Worm (Caenorhabditis elegans) whole organism, late embryonic: ENCODE results near the gene C33F10.4.

Experiments used
- C08G9.2 ChIP-seq: sonication (generic microtip); optimal IDR thresholded peaks from 2 replicates; lab custom pipeline; 2016; ENCODE audit warnings: mild to moderate bottlenecking, missing genetic modification characterization, moderate library complexity, missing compliant biosample characterization
- F13H6.1 ChIP-seq: sonication (generic microtip); optimal IDR thresholded peaks from 2 replicates; lab custom pipeline; 2016; ENCODE audit warnings: missing genetic modification characterization, missing compliant biosample characterization
- K09A11.1 ChIP-seq: sonication (generic microtip); optimal IDR thresholded peaks from 2 replicates; lab custom pipeline; 2017; ENCODE audit warnings: antibody characterized with exemption, mild to moderate bottlenecking, missing genetic modification characterization, missing compliant biosample characterization; ENCODE audit not compliant: insufficient read depth
- ahr-1 ChIP-seq: sonication (generic microtip); optimal IDR thresholded peaks from 2 replicates; lab custom pipeline; 2016; ENCODE audit warnings: missing genetic modification characterization, missing compliant biosample characterization
- ceh-14 ChIP-seq: sonication (generic microtip); optimal IDR thresholded peaks from 2 replicates; lab custom pipeline; 2016; ENCODE audit warnings: missing genotype, missing genetic modification characterization, missing compliant biosample characterization
- ceh-19 ChIP-seq: fragments of 200-800 bp; sonication (Bioruptor generic); optimal IDR thresholded peaks from 2 replicates; lab custom pipeline; 2018; ENCODE audit warnings: mild to moderate bottlenecking, missing genetic modification characterization, missing compliant biosample characterization
- ceh-2 ChIP-seq: sonication (generic microtip); optimal IDR thresholded peaks from 2 replicates; lab custom pipeline; 2016; ENCODE audit warnings: missing genotype, missing genetic modification characterization, missing compliant biosample characterization
- ceh-24 ChIP-seq: sonication (generic microtip); optimal IDR thresholded peaks from 2 replicates; lab custom pipeline; 2016; ENCODE audit warnings: mild to moderate bottlenecking, missing genetic modification characterization, missing compliant biosample characterization
- ceh-30 ChIP-seq: fragments of 150-350 bp; optimal IDR thresholded peaks from 2 replicates; lab custom pipeline; 2014; ENCODE audit warnings: missing biosample characterization, missing genetic modification characterization
- ceh-31 ChIP-seq: sonication (generic microtip); optimal IDR thresholded peaks from 2 replicates; lab custom pipeline; 2016; ENCODE audit warnings: missing genetic modification characterization, missing compliant biosample characterization
- ceh-45 ChIP-seq: fragments of 200-800 bp; sonication (Bioruptor generic); IDR thresholded peaks from 2 replicates; pipeline ENCODE4 v1.3.6; 2022; ENCODE audit warnings: missing genetic modification reagents, missing genetic modification characterization, missing compliant biosample characterization
- ceh-48 ChIP-seq: sonication (generic microtip); optimal IDR thresholded peaks from 2 replicates; lab custom pipeline; 2016; ENCODE audit warnings: missing genetic modification characterization, inconsistent platforms, missing compliant biosample characterization
- ceh-6 ChIP-seq: fragments of 200-800 bp; sonication (Bioruptor generic); optimal IDR thresholded peaks from 2 replicates; lab custom pipeline; 2018; ENCODE audit warnings: mild to moderate bottlenecking, missing genetic modification characterization, missing compliant biosample characterization
- che-1 ChIP-seq: sonication (generic microtip); optimal IDR thresholded peaks from 2 replicates; lab custom pipeline; 2016; ENCODE audit warnings: mild to moderate bottlenecking, missing genetic modification characterization, missing compliant biosample characterization
- elt-2 ChIP-seq: sonication (generic microtip); optimal IDR thresholded peaks from 2 replicates; lab custom pipeline; 2016; ENCODE audit warnings: missing genetic modification reagents, missing genetic modification characterization, missing compliant biosample characterization
- ets-4 ChIP-seq: sonication (generic microtip); optimal IDR thresholded peaks from 2 replicates; lab custom pipeline; 2016; ENCODE audit warnings: missing genetic modification characterization, missing compliant biosample characterization
- eyg-1 ChIP-seq: sonication (generic microtip); optimal IDR thresholded peaks from 2 replicates; lab custom pipeline; 2016; ENCODE audit warnings: missing genotype, missing genetic modification characterization, missing compliant biosample characterization
- fax-1 ChIP-seq: sonication (generic microtip); optimal IDR thresholded peaks from 2 replicates; lab custom pipeline; 2016; ENCODE audit warnings: missing genotype, missing genetic modification characterization, missing compliant biosample characterization
- fkh-6 ChIP-seq: sonication (generic microtip); optimal IDR thresholded peaks from 2 replicates; lab custom pipeline; 2016; ENCODE audit warnings: missing genetic modification characterization, missing compliant biosample characterization
- gmeb-2 ChIP-seq: sonication (generic microtip); optimal IDR thresholded peaks from 2 replicates; lab custom pipeline; 2016; ENCODE audit warnings: missing genetic modification characterization, inconsistent platforms, missing compliant biosample characterization
- hlh-13 ChIP-seq: fragments of 200-800 bp; sonication (Bioruptor generic); optimal IDR thresholded peaks from 2 replicates; lab custom pipeline; 2018; ENCODE audit warnings: mild to moderate bottlenecking, missing genetic modification characterization, missing compliant biosample characterization
- hlh-6 ChIP-seq: sonication (generic microtip); optimal IDR thresholded peaks from 2 replicates; lab custom pipeline; 2016; ENCODE audit warnings: missing genotype, missing genetic modification characterization, missing compliant biosample characterization
- hlh-8 ChIP-seq: sonication (generic microtip); optimal IDR thresholded peaks from 2 replicates; lab custom pipeline; 2016; ENCODE audit warnings: missing genotype, missing genetic modification characterization, missing compliant biosample characterization
- lim-6 ChIP-seq: sonication (generic microtip); optimal IDR thresholded peaks from 2 replicates; lab custom pipeline; 2016; ENCODE audit warnings: missing genetic modification characterization, missing compliant biosample characterization
- lin-11 ChIP-seq: fragments of 200-800 bp; sonication (Bioruptor generic); optimal IDR thresholded peaks from 2 replicates; lab custom pipeline; 2018; ENCODE audit warnings: mild to moderate bottlenecking, missing genetic modification characterization, missing compliant biosample characterization
- madf-2 ChIP-seq: sonication (generic microtip); optimal IDR thresholded peaks from 2 replicates; lab custom pipeline; 2017; ENCODE audit warnings: missing genetic modification characterization, missing compliant biosample characterization
- mec-3 ChIP-seq: sonication (generic microtip); optimal IDR thresholded peaks from 2 replicates; lab custom pipeline; 2016; ENCODE audit warnings: borderline replicate concordance, missing genetic modification characterization, missing compliant biosample characterization
- nhr-232 ChIP-seq: sonication (generic microtip); optimal IDR thresholded peaks from 2 replicates; lab custom pipeline; 2016; ENCODE audit warnings: missing genetic modification characterization, missing compliant biosample characterization
- npax-4 ChIP-seq: sonication (generic microtip); optimal IDR thresholded peaks from 2 replicates; lab custom pipeline; 2016; ENCODE audit warnings: missing genetic modification characterization, missing compliant biosample characterization
- pax-1 ChIP-seq: fragments of 150-350 bp; optimal IDR thresholded peaks from 2 replicates; lab custom pipeline; 2014; ENCODE audit warnings: missing biosample characterization, missing genetic modification characterization
- pha-2 ChIP-seq: sonication (generic microtip); optimal IDR thresholded peaks from 2 replicates; lab custom pipeline; 2017; ENCODE audit warnings: mild to moderate bottlenecking, missing genetic modification characterization, missing compliant biosample characterization
- pha-4 ChIP-seq: fragments of 150-350 bp; optimal IDR thresholded peaks from 2 replicates; lab custom pipeline; 2018; ENCODE audit warnings: missing biosample characterization, missing genetic modification reagents, missing genetic modification characterization
- pros-1 ChIP-seq: fragments of 150-350 bp; optimal IDR thresholded peaks from 2 replicates; lab custom pipeline; 2014; ENCODE audit warnings: missing biosample characterization, missing genetic modification reagents, missing genetic modification characterization
- ref-2 ChIP-seq: sonication (generic microtip); optimal IDR thresholded peaks from 2 replicates; lab custom pipeline; 2016; ENCODE audit warnings: missing genetic modification characterization, missing compliant biosample characterization
- rnt-1 ChIP-seq: sonication (generic microtip); optimal IDR thresholded peaks from 2 replicates; lab custom pipeline; 2016; ENCODE audit warnings: missing genetic modification characterization, missing compliant biosample characterization
- sdc-2 ChIP-seq: sonication (generic microtip); optimal IDR thresholded peaks from 2 replicates; lab custom pipeline; 2016; ENCODE audit warnings: missing genotype, missing genetic modification characterization, missing compliant biosample characterization
- sox-4 ChIP-seq: sonication (generic microtip); optimal IDR thresholded peaks from 2 replicates; lab custom pipeline; 2017; ENCODE audit warnings: mild to moderate bottlenecking, missing genetic modification characterization, inconsistent platforms, missing compliant biosample characterization
- tbx-2 ChIP-seq: sonication (generic microtip); optimal IDR thresholded peaks from 2 replicates; lab custom pipeline; 2016; ENCODE audit warnings: missing genetic modification characterization, missing compliant biosample characterization
- tbx-7 ChIP-seq: sonication (generic microtip); optimal IDR thresholded peaks from 2 replicates; lab custom pipeline; 2016; ENCODE audit warnings: missing genotype, missing genetic modification characterization, missing compliant biosample characterization
- ttx-3 ChIP-seq: sonication (generic microtip); optimal IDR thresholded peaks from 2 replicates; lab custom pipeline; 2016; ENCODE audit warnings: missing genetic modification reagents, missing genetic modification characterization, missing compliant biosample characterization
- unc-42 ChIP-seq: sonication (generic microtip); optimal IDR thresholded peaks from 2 replicates; lab custom pipeline; 2016; ENCODE audit warnings: missing genotype, missing genetic modification characterization, missing compliant biosample characterization
- ztf-16 ChIP-seq: sonication (generic microtip); optimal IDR thresholded peaks from 2 replicates; lab custom pipeline; 2017; ENCODE audit warnings: missing genetic modification characterization, missing compliant biosample characterization

C33F10.4 gene

DNA sequence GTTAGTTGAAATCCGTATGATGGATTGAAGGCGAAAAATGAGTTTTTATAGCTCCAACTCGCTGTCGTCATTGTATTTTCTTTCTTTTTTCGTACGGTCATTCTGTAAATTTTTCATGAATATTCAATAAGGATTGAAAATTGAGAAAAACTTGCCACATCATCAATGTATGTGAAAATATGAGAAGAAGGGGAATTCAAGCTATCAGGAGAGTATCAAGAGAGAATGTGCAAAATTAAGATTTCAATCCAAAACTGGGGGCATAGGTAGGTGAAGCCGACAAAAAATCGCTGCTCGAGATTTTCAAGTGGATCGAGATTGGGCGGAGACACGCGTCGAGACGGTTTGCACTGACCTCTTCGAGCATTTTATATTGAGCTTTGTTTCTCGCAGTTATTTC is 11.1 kb upstream of the C33F10.4 start, which contains the start of gene nep-12:
Gene nep-12, minus strand, starts transcription at position 101 of the 400 bp plus-strand sequence.
- TF ChIP-seq hlh-6 (tag; lab: Kevin White, UChicago) (no peak), tbx-2 (tag; lab: Kevin White, UChicago) (no peak)
- TF ChIP-seq, all 69 proteins: peak for 0

DNA sequence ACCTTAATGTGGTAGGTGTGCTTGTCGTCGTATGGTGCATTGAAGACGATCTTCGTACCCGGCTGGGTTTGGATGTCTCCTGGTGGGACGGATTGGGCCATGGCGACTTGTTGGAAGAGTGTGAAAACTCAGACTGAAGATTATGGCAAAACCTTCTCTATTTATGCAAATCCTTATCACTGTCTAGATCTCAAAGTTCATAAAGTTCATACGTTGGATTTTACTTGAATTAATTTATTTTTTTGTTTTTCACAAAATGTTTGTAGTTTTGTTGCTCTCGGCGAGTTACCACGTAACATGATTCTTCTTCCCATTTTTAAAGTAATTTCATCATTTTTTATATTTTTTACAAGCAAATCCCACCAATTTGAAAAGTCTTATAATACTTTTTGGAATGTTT is 9.4 kb upstream of the C33F10.4 start, which contains the start of gene msp-3:
Gene msp-3, minus strand, starts transcription at position 101 of the 400 bp plus-strand sequence.
- TF ChIP-seq madf-2 (tag; lab: Kevin White, UChicago) (no peak), eyg-1 (tag; lab: Kevin White, UChicago) (no peak), ttx-3 (no peak), hlh-8 (tag; lab: Kevin White, UChicago) (no peak), sdc-2 (no peak), tbx-2 (tag; lab: Kevin White, UChicago) (no peak), ceh-30 (tag; lab: Kevin White, UChicago) (no peak), ceh-2 (tag; lab: Kevin White, UChicago) (no peak), ceh-19 (GFP tag; lab: Kevin White, UChicago) (no peak), K09A11.1 (no peak)

DNA sequence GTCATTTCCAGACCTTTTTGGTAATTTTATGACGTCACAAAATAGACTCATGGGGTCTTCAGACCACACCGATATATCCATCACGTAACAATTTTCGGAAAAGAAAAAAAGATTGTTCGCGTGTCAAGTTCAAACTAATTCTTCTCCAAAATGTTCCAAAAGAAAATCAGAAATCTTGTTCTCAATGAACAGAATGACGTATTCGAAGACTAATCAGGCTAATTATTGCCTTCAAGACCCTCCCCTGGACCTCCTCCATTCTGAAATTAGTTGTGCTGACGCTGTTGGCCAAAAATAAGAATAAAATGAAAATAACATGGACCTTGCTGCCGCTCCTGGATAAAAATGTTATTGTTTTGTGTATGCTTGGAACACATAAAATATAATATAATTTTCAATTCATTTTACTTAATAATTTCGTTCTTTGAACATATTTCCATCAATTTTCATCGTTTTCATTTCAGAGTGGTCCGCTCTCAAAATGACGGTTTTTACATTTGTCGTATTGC is 5.7 kb upstream of the C33F10.4 start, which contains the start of gene F26G1.15:
Gene F26G1.15, plus strand, starts transcription at position 459 of the 509 bp plus-strand sequence.
- TF ChIP-seq pax-1 (tag; lab: Kevin White, UChicago) (no peak), fax-1 (no peak), ztf-16 (tag; lab: Kevin White, UChicago) (no peak), eyg-1 (tag; lab: Kevin White, UChicago) (no peak)
- TF ChIP-seq, all 69 proteins: peak for 0

DNA sequence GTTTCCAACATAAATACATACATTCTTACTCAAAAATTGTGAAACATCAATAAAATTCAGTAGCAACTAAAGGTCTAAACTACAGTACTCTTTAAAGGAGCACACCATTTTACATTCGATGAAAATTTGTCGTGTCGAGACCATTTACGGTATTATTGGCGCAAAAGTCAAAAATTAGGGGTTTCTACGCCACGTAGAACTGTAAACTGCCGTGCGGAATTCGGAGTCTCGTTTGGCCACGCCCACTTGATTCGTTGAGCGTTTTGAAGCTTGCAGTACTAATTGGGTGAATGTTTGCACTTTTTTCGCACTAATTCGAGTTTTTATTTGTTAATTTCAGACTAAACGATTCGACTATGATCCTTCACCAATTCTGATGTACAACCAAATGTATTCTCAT is 4.9 kb upstream of the C33F10.4 start:
- TF ChIP-seq sox-4 (tag; lab: Kevin White, UChicago) = no peak
- no peak for TF ChIP-seq pros-1 (tag; lab: Kevin White, UChicago)
- no peak for TF ChIP-seq ref-2 (tag; lab: Kevin White, UChicago)
- TF ChIP-seq eyg-1 (tag; lab: Kevin White, UChicago) = no peak
- no peak for TF ChIP-seq nhr-232 (tag; lab: Kevin White, UChicago)
- TF ChIP-seq hlh-13 (GFP tag; lab: Kevin White, UChicago) = no peak

DNA sequence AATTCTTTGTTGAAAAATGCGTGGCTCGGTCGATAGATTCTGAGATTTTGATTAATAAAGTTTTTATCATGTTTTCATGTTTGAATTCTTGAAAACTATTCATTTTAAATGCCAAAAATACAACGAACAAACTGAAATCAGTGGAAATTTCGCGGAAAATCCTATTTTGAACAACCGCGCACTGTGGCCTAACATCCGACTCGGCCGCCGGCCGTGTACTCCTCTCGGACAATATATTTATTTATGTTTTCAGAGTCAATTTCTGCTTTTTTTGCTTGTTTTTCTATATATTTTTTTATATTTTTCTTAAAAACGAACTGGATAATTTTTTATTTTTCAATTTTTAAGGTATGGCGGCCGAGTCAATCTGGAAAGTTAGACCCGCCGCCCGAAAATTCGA is 4.3 kb upstream of the C33F10.4 start, which contains the start of gene F26G1.1:
Gene F26G1.1, plus strand, starts transcription at position 347 of the 400 bp plus-strand sequence.
- TF ChIP-seq ceh-14 (tag; lab: Kevin White, UChicago) = peak; percentile 83
- TF ChIP-seq ceh-31 (tag; lab: Kevin White, UChicago) = peak; percentile 90
- peak; percentile 65 for TF ChIP-seq mec-3 (tag; lab: Kevin White, UChicago)
- peak; percentile 12 for TF ChIP-seq rnt-1 (tag; lab: Kevin White, UChicago)
- TF ChIP-seq lin-11 = no peak
- TF ChIP-seq ceh-6 (GFP tag; lab: Kevin White, UChicago) = no peak
- TF ChIP-seq ets-4 (tag; lab: Kevin White, UChicago) = peak; percentile 94
- no peak for TF ChIP-seq hlh-6 (tag; lab: Kevin White, UChicago)
- peak; percentile 58 for TF ChIP-seq ttx-3
- TF ChIP-seq pha-2 (tag; lab: Kevin White, UChicago) = peak; percentile 39
- no peak for TF ChIP-seq K09A11.1
- TF ChIP-seq madf-2 (tag; lab: Kevin White, UChicago) = no peak
- TF ChIP-seq gmeb-2 (tag; lab: Kevin White, UChicago) = peak; percentile 24
- TF ChIP-seq lim-6 (tag; lab: Kevin White, UChicago) = peak; percentile 50
- TF ChIP-seq ceh-2 (tag; lab: Kevin White, UChicago) = peak; percentile 90
- TF ChIP-seq elt-2 (tag; lab: Kevin White, UChicago) = peak; percentile 97
- TF ChIP-seq F13H6.1 = peak; percentile 63
- TF ChIP-seq ztf-16 (tag; lab: Kevin White, UChicago) = peak; percentile 43
- TF ChIP-seq ahr-1 (tag; lab: Kevin White, UChicago) = peak; percentile 73
- TF ChIP-seq unc-42 = peak; percentile 10
- TF ChIP-seq npax-4 (tag; lab: Kevin White, UChicago) = peak; percentile 17
- TF ChIP-seq ceh-48 (tag; lab: Kevin White, UChicago) = no peak
- no peak for TF ChIP-seq ceh-24 (tag; lab: Kevin White, UChicago)
- peak; percentile 90 for TF ChIP-seq hlh-8 (tag; lab: Kevin White, UChicago)
- no peak for TF ChIP-seq ceh-45
- no peak for TF ChIP-seq ceh-19 (GFP tag; lab: Kevin White, UChicago)
- TF ChIP-seq che-1 (tag; lab: Kevin White, UChicago) = peak; percentile 28
- TF ChIP-seq tbx-7 (tag; lab: Kevin White, UChicago) = peak; percentile 93
- peak; percentile 14 for TF ChIP-seq fkh-6 (tag; lab: Kevin White, UChicago)
- peak; percentile 93 for TF ChIP-seq C08G9.2 (tag; lab: Kevin White, UChicago)
- TF ChIP-seq pha-4 (tag; lab: Kevin White, UChicago) = no peak
- TF ChIP-seq tbx-2 (tag; lab: Kevin White, UChicago) = peak; percentile 92
- no peak for TF ChIP-seq nhr-232 (tag; lab: Kevin White, UChicago)
- TF ChIP-seq ref-2 (tag; lab: Kevin White, UChicago) = peak; percentile 72
